Worm (Caenorhabditis elegans): ENCODE data around the gene C35B1.5.

ce11 chrIV:4055297-4055696, 28.7 kb downstream of the C35B1.5 start:
- no peak for TF ChIP-seq tbx-2 (tag; optimal IDR thresholded peaks at IDR 0.05)
- TF ChIP-seq mab-9 (GFP tag; IDR thresholded peaks at IDR 0.05): no peak
- TF ChIP-seq grh-1 (GFP tag; IDR thresholded peaks at IDR 0.05): no peak
- no peak for TF ChIP-seq snpc-4 (tag; optimal IDR thresholded peaks at IDR 0.05)
- TF ChIP-seq nhr-11 (tag; optimal IDR thresholded peaks at IDR 0.05): no peak
- no peak for TF ChIP-seq ceh-8 (GFP tag; optimal IDR thresholded peaks at IDR 0.05)

Data from whole organism, L1 larva.